Worm (Caenorhabditis elegans) whole organism, L4 larva: Measurements from ENCODE around the gene C35A5.11.

Source experiments
- R02D3.7 ChIP-seq: fragments of 150-350 bp; sonication (generic microtip); optimal IDR thresholded peaks from 3 replicates; lab custom pipeline; 2014; ENCODE audit warnings: missing biosample characterization, missing genetic modification characterization
- ctbp-1 ChIP-seq: fragments of 200-800 bp; sonication (Bioruptor generic); IDR thresholded peaks from 2 replicates; pipeline ENCODE4 v1.3.6; 2022; ENCODE audit warnings: missing genetic modification reagents, missing genetic modification characterization, missing compliant biosample characterization
- daf-12 ChIP-seq: fragments of 150-350 bp; optimal IDR thresholded peaks from 2 replicates; lab custom pipeline; 2014; ENCODE audit warnings: missing biosample characterization, missing genetic modification reagents, missing genetic modification characterization
- lin-1 ChIP-seq: fragments of 200-800 bp; sonication (Bioruptor generic); IDR thresholded peaks from 2 replicates; pipeline ENCODE4 v1.3.6; 2022; ENCODE audit warnings: missing genetic modification reagents, missing genetic modification characterization, missing compliant biosample characterization
- lin-29 ChIP-seq: fragments of 200-800 bp; sonication (Bioruptor generic); IDR thresholded peaks from 2 replicates; pipeline ENCODE4 v1.3.6; 2022; ENCODE audit warnings: missing genetic modification reagents, missing genetic modification characterization, missing compliant biosample characterization
- mep-1 ChIP-seq: fragments of 150-350 bp; sonication (generic microtip); optimal IDR thresholded peaks from 3 replicates; lab custom pipeline; 2014; ENCODE audit warnings: missing biosample characterization, missing genetic modification characterization
- nhr-11 ChIP-seq: fragments of 150-350 bp; optimal IDR thresholded peaks from 2 replicates; lab custom pipeline; 2014; ENCODE audit warnings: missing biosample characterization, missing genetic modification characterization
- nhr-25 ChIP-seq: sonication (generic microtip); optimal IDR thresholded peaks from 2 replicates; lab custom pipeline; 2017; ENCODE audit warnings: missing genetic modification characterization, mild to moderate bottlenecking, missing compliant biosample characterization, antibody characterized with exemption, moderate library complexity, borderline replicate concordance; ENCODE audit not compliant: insufficient read depth
- nhr-77 ChIP-seq: fragments of 150-350 bp; optimal IDR thresholded peaks from 2 replicates; lab custom pipeline; 2014; ENCODE audit warnings: missing biosample characterization, missing genetic modification characterization
- saeg-2 ChIP-seq: fragments of 200-800 bp; sonication (Bioruptor generic); IDR thresholded peaks from 2 replicates; pipeline ENCODE4 v1.3.6; 2022; ENCODE audit warnings: missing genetic modification reagents, missing genetic modification characterization, missing compliant biosample characterization
- tra-1 ChIP-seq: fragments of 200-800 bp; sonication (Bioruptor generic); IDR thresholded peaks from 2 replicates; pipeline ENCODE4 v1.3.6; 2022; ENCODE audit warnings: missing genetic modification reagents, missing genetic modification characterization, missing compliant biosample characterization
- zag-1 ChIP-seq: fragments of 150-350 bp; optimal IDR thresholded peaks from 2 replicates; lab custom pipeline; 2014; ENCODE audit warnings: missing biosample characterization, missing genetic modification characterization
- zfp-3 ChIP-seq: fragments of 200-800 bp; sonication (Bioruptor generic); conservative IDR thresholded peaks from 2 replicates; pipeline ENCODE4 v1.3.6; 2022; ENCODE audit warnings: missing genetic modification reagents, missing genetic modification characterization, missing compliant biosample characterization
- ztf-11 ChIP-seq: fragments of 150-350 bp; optimal IDR thresholded peaks from 2 replicates; lab custom pipeline; 2014; ENCODE audit warnings: missing biosample characterization, missing genetic modification characterization

DNA sequence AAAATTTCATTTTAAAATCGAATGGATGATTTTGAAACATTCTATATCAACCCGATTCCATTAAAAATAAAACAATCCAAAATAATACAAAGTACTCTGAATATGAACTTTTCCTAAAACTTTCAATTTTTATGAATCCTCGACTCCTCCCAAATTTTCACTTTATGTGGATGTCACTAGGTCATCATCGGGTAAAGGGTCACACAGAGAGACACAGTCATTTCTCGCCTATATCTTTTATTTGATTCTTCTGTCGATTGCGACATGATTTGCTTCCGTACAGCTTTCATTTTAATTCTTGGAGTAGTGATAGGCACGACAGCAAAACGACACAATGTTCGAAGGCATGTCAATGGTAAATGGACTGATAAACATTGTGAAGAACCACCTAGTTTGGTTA, 25.6 kb upstream of the C35A5.11 start, which contains the start of gene F25D1.3:
- TF ChIP-seq daf-12 (no peak), zfp-3 (GFP tag; lab: Robert Waterston, UW) (no peak), ztf-11 (no peak), zag-1 (tag; lab: Kevin White, UChicago) (no peak), nhr-11 (tag; lab: Kevin White, UChicago) (no peak), lin-29 (GFP tag; lab: Robert Waterston, UW) (no peak), R02D3.7 (tag; lab: Kevin White, UChicago) (no peak), nhr-25 (tag; lab: Kevin White, UChicago) (no peak), lin-1 (GFP tag; lab: Robert Waterston, UW) (no peak), ctbp-1 (GFP tag; lab: Robert Waterston, UW) (no peak), nhr-77 (no peak), mep-1 (tag; lab: Kevin White, UChicago) (no peak), saeg-2 (GFP tag; lab: Robert Waterston, UW) (no peak), tra-1 (no peak)
